Fruit fly (Drosophila melanogaster): ENCODE measurements around the gene Arc42.

- TF ChIP-seq CG7045 (GFP tag; optimal IDR thresholded peaks at IDR 0.05) (no peak), kay (GFP tag; ENCODE audit: borderline replicate concordance) (no peak), CG12768 (GFP tag; optimal IDR thresholded peaks at IDR 0.05) (no peak), CG5204 (GFP tag; optimal IDR thresholded peaks at IDR 0.05) (no peak), Mnt (GFP tag; optimal IDR thresholded peaks at IDR 0.05) (no peak), CG1620 (GFP tag; optimal IDR thresholded peaks at IDR 0.05) (no peak), CG14711 (tag; optimal IDR thresholded peaks at IDR 0.05) (no peak), CG7101 (tag; optimal IDR thresholded peaks at IDR 0.05) (no peak), CG11617 (GFP tag; optimal IDR thresholded peaks at IDR 0.05) (no peak), pad (GFP tag; optimal IDR thresholded peaks at IDR 0.05) (no peak), Crg-1 (GFP tag; optimal IDR thresholded peaks at IDR 0.05) (no peak)
These were observed 33.5 kb downstream of the Arc42 start for dm6 chr3R:19911030-19911429.
